Fruit fly (Drosophila melanogaster) whole organism, wandering third instar larva: ENCODE data around the gene LanB1.

ENCODE experiments used
- Abd-B ChIP-seq: fragments of >200 bp; optimal IDR thresholded peaks from 2 replicates; lab custom pipeline; 2017; ENCODE audit warnings: missing biosample characterization, missing genetic modification characterization
- CG32264 ChIP-seq: fragments of 200-800 bp; sonication (Bioruptor generic); optimal IDR thresholded peaks from 2 replicates; lab custom pipeline; 2016; ENCODE audit warnings: missing biosample characterization, missing genetic modification characterization
- CG9705 ChIP-seq: fragments of 200-800 bp; sonication (Bioruptor generic); optimal IDR thresholded peaks from 2 replicates; lab custom pipeline; 2018; ENCODE audit warnings: missing biosample characterization, mild to moderate bottlenecking, missing genetic modification characterization
- CrebA ChIP-seq: fragments of 200-800 bp; sonication (Bioruptor generic); optimal IDR thresholded peaks from 2 replicates; lab custom pipeline; 2016; ENCODE audit warnings: missing biosample characterization, mild to moderate bottlenecking, missing genetic modification characterization, borderline replicate concordance
- Dfd ChIP-seq: fragments of >200 bp; optimal IDR thresholded peaks from 2 replicates; lab custom pipeline; 2017; ENCODE audit warnings: missing biosample characterization, missing genetic modification characterization
- Dif ChIP-seq: fragments of 200-275, 200-300 bp; sonication (Bioruptor generic); optimal IDR thresholded peaks from 2 replicates; lab custom pipeline; 2018; ENCODE audit warnings: missing biosample characterization, missing genetic modification characterization; ENCODE audit not compliant: partially characterized antibody
- GATAd ChIP-seq: sonication (Bioruptor generic); optimal IDR thresholded peaks from 2 replicates; lab custom pipeline; 2016; ENCODE audit warnings: missing biosample characterization, missing genetic modification characterization
- HLH106 ChIP-seq: fragments of 200-800 bp; optimal IDR thresholded peaks from 3 replicates; lab custom pipeline; 2019; ENCODE audit warnings: missing biosample characterization, mild to moderate bottlenecking, missing genetic modification characterization, moderate library complexity
- Hnf4 ChIP-seq: fragments of 200-800 bp; sonication (Bioruptor generic); optimal IDR thresholded peaks from 2 replicates; lab custom pipeline; 2016; ENCODE audit warnings: missing biosample characterization, mild to moderate bottlenecking, missing genetic modification characterization
- Hr78 ChIP-seq: fragments of >200 bp; optimal IDR thresholded peaks from 2 replicates; lab custom pipeline; 2017; ENCODE audit warnings: missing biosample characterization, missing genetic modification characterization
- Hr83 ChIP-seq: fragments of 200-300 bp; sonication (Bioruptor generic); optimal IDR thresholded peaks from 2 replicates; lab custom pipeline; 2016; ENCODE audit warnings: missing biosample characterization, mild to moderate bottlenecking, missing genetic modification characterization, moderate library complexity; ENCODE audit not compliant: poor library complexity, severe bottlenecking
- Jra ChIP-seq: sonication (Bioruptor generic); optimal IDR thresholded peaks from 2 replicates; lab custom pipeline; 2016; ENCODE audit warnings: missing biosample characterization, missing genetic modification characterization
- Mio ChIP-seq: sonication (Bioruptor generic); optimal IDR thresholded peaks from 2 replicates; lab custom pipeline; 2016; ENCODE audit warnings: missing biosample characterization, missing genetic modification characterization
- Myc ChIP-seq: fragments of >200 bp; optimal IDR thresholded peaks from 2 replicates; lab custom pipeline; 2017
- N ChIP-seq: fragments of >200 bp; optimal IDR thresholded peaks from 2 replicates; lab custom pipeline; 2018; ENCODE audit warnings: missing biosample characterization, missing external identifiers, missing genetic modification characterization
- OdsH ChIP-seq: fragments of 200-800 bp; sonication (Bioruptor generic); optimal IDR thresholded peaks from 2 replicates; lab custom pipeline; 2016; ENCODE audit warnings: missing biosample characterization, mild to moderate bottlenecking, missing genetic modification characterization
- Rel ChIP-seq, 2 experiments: fragments of 200-800 bp; sonication (Bioruptor generic) in 1 of 2; optimal IDR thresholded peaks; 2 replicates in 1 of 2; 3 replicates in 1 of 2; lab custom pipeline; 2016 to 2019; ENCODE audit warnings: mild to moderate bottlenecking in 2 of 2, missing biosample characterization in 2 of 2, missing genetic modification characterization in 2 of 2, moderate library complexity in 1 of 2
- Sp1 ChIP-seq: fragments of 200-800 bp; sonication (Bioruptor generic); optimal IDR thresholded peaks from 3 replicates; lab custom pipeline; 2019; ENCODE audit warnings: missing biosample characterization, mild to moderate bottlenecking, missing genetic modification characterization, moderate library complexity
- Vsx2 ChIP-seq: fragments of 200-300, 225-300 bp; sonication (Bioruptor generic); optimal IDR thresholded peaks from 2 replicates; lab custom pipeline; 2018; ENCODE audit warnings: missing biosample characterization, missing genetic modification characterization; ENCODE audit not compliant: partially characterized antibody
- br ChIP-seq: fragments of 200-800 bp; sonication (Bioruptor generic); optimal IDR thresholded peaks from 2 replicates; lab custom pipeline; 2016; ENCODE audit warnings: missing biosample characterization, missing genetic modification characterization
- brk ChIP-seq: fragments of 200-800 bp; sonication (Bioruptor generic); optimal IDR thresholded peaks from 2 replicates; lab custom pipeline; 2016; ENCODE audit warnings: missing biosample characterization, mild to moderate bottlenecking, missing genetic modification characterization
- dl ChIP-seq, 2 experiments: fragments of 175-275, 200-275 bp in 1 of 2; fragments of 200-275 bp in 1 of 2; sonication (Bioruptor generic); optimal IDR thresholded peaks; lab custom pipeline; 2018; ENCODE audit warnings: mild to moderate bottlenecking in 2 of 2, missing biosample characterization in 2 of 2, missing genetic modification characterization in 2 of 2, moderate library complexity in 2 of 2; ENCODE audit not compliant: partially characterized antibody in 2 of 2, insufficient read depth in 1 of 2
- dmrt93B ChIP-seq: fragments of 200-800 bp; sonication (Bioruptor generic); optimal IDR thresholded peaks from 2 replicates; lab custom pipeline; 2018; ENCODE audit warnings: missing biosample characterization, mild to moderate bottlenecking, missing genetic modification characterization
- dsf ChIP-seq: sonication (Bioruptor generic); optimal IDR thresholded peaks from 2 replicates; lab custom pipeline; 2016; ENCODE audit warnings: missing biosample characterization, missing genetic modification characterization, borderline replicate concordance
- ey ChIP-seq: fragments of 200-800 bp; sonication (Bioruptor generic); optimal IDR thresholded peaks from 2 replicates; lab custom pipeline; 2016; ENCODE audit warnings: missing biosample characterization, missing genetic modification characterization
- foxo ChIP-seq, 2 experiments: fragments of 200-800 bp; sonication (Bioruptor generic); optimal IDR thresholded peaks; 2 replicates in 1 of 2; 3 replicates in 1 of 2; lab custom pipeline; 2016 to 2017; ENCODE audit warnings: missing biosample characterization in 2 of 2, missing genetic modification characterization in 2 of 2
- fru ChIP-seq: fragments of 200-800 bp; sonication (Bioruptor generic); optimal IDR thresholded peaks from 3 replicates; lab custom pipeline; 2016; ENCODE audit warnings: missing biosample characterization, mild to moderate bottlenecking, missing genetic modification characterization
- h ChIP-seq: fragments of 200-800 bp; sonication (Bioruptor generic); optimal IDR thresholded peaks from 3 replicates; lab custom pipeline; 2016; ENCODE audit warnings: missing biosample characterization, mild to moderate bottlenecking, missing genetic modification characterization
- jim ChIP-seq: fragments of 175-275, 200-325 bp; sonication (Bioruptor generic); optimal IDR thresholded peaks from 2 replicates; lab custom pipeline; 2016; ENCODE audit warnings: missing biosample characterization, mild to moderate bottlenecking, missing genetic modification characterization
- lola ChIP-seq: fragments of >200 bp; optimal IDR thresholded peaks from 2 replicates; lab custom pipeline; 2017; ENCODE audit warnings: missing biosample characterization, missing genetic modification characterization
- pan ChIP-seq: fragments of >200 bp; optimal IDR thresholded peaks from 2 replicates; lab custom pipeline; 2017
- psq ChIP-seq: fragments of 200-800 bp; sonication (Bioruptor generic); optimal IDR thresholded peaks from 3 replicates; lab custom pipeline; 2017; ENCODE audit warnings: missing biosample characterization, mild to moderate bottlenecking, missing genetic modification characterization, moderate library complexity
- rgr ChIP-seq: fragments of 200-800 bp; sonication (Bioruptor generic); optimal IDR thresholded peaks from 3 replicates; lab custom pipeline; 2016; ENCODE audit warnings: missing biosample characterization, mild to moderate bottlenecking, missing genetic modification characterization
- sage ChIP-seq: fragments of 200-800 bp; sonication (Bioruptor generic); optimal IDR thresholded peaks from 2 replicates; lab custom pipeline; 2016; ENCODE audit warnings: missing biosample characterization, mild to moderate bottlenecking, missing genetic modification characterization
- sv ChIP-seq: fragments of 200-800 bp; sonication (Bioruptor generic); optimal IDR thresholded peaks from 3 replicates; lab custom pipeline; 2016; ENCODE audit warnings: missing biosample characterization, missing genetic modification characterization
- tai ChIP-seq: sonication (Bioruptor generic); optimal IDR thresholded peaks from 2 replicates; lab custom pipeline; 2016; ENCODE audit warnings: missing biosample characterization, missing genetic modification characterization
- usp ChIP-seq: fragments of >200 bp; optimal IDR thresholded peaks from 2 replicates; lab custom pipeline; 2017; ENCODE audit warnings: missing biosample characterization, missing genetic modification characterization
- woc ChIP-seq: sonication (Bioruptor generic); optimal IDR thresholded peaks from 2 replicates; lab custom pipeline; 2016; ENCODE audit warnings: missing biosample characterization, mild to moderate bottlenecking, missing genetic modification characterization

LanB1 gene

DNA sequence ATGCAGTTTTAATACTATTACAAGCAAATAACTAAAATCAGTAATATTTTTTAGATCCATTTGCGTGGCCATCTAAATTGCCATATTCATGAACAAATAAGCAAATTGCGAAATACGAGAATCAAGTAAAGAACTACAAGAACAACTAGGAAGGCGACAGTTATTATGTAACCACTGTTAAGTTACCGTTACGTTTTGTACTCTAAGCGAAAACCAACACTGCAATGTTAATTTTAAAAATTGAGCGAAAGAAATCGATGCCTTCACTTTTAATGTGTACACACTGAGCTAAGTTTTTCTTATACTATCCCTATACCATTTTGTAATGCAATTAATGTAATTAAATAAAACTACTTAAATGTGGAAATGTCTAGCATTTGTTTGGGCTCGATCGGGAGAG lies 9.2 kb downstream of the LanB1 start:
- TF ChIP-seq Abd-B (no peak), Hr78 (GFP tag; lab: Kevin White, UChicago) (no peak), Myc (lab: Kevin White, UChicago) (no peak), Hr83 (no peak), Sp1 (GFP tag; lab: Kevin White, UChicago) (no peak), CG9705 (GFP tag; lab: Kevin White, UChicago) (no peak), pan (lab: Kevin White, UChicago) (no peak), Dif (GFP tag; lab: Kevin White, UChicago) (no peak)

- TF ChIP-seq woc (GFP tag; lab: Kevin White, UChicago) (no peak), sv (GFP tag; lab: Kevin White, UChicago) (no peak), Rel (GFP tag; optimal IDR thresholded peaks at IDR 0.05; lab: Kevin White, UChicago) (no peak), Rel (tag; optimal IDR thresholded peaks at IDR 0.05; lab: Kevin White, UChicago) (no peak), brk (no peak), CG9705 (GFP tag; lab: Kevin White, UChicago) (no peak), Dfd (GFP tag; lab: Kevin White, UChicago) (no peak), br (GFP tag; lab: Kevin White, UChicago) (no peak), tai (GFP tag; lab: Kevin White, UChicago) (no peak), Hr78 (GFP tag; lab: Kevin White, UChicago) (no peak), OdsH (no peak), dl (GFP tag; optimal IDR thresholded peaks at IDR 0.05; lab: Kevin White, UChicago; ENCODE audit: insufficient read depth in 1 of 2, partially characterized antibody in 2 of 2) (no peak), foxo (GFP tag; optimal IDR thresholded peaks at IDR 0.05; lab: Kevin White, UChicago) (no peak), Mio (GFP tag; lab: Kevin White, UChicago) (no peak), GATAd (GFP tag; lab: Kevin White, UChicago) (no peak), Dif (GFP tag; lab: Kevin White, UChicago) (no peak), sage (GFP tag; lab: Kevin White, UChicago) (no peak), jim (GFP tag; lab: Kevin White, UChicago) (no peak), psq (GFP tag; lab: Kevin White, UChicago) (no peak), lola (no peak), HLH106 (tag; lab: Kevin White, UChicago) (no peak)
Observed at dm6 chr2L:7820851-7821250, 9.6 kb downstream of the LanB1 start, which contains the start of gene CG7115. TSS of gene CG7115 (plus strand) at chr2L:7821151.

DNA sequence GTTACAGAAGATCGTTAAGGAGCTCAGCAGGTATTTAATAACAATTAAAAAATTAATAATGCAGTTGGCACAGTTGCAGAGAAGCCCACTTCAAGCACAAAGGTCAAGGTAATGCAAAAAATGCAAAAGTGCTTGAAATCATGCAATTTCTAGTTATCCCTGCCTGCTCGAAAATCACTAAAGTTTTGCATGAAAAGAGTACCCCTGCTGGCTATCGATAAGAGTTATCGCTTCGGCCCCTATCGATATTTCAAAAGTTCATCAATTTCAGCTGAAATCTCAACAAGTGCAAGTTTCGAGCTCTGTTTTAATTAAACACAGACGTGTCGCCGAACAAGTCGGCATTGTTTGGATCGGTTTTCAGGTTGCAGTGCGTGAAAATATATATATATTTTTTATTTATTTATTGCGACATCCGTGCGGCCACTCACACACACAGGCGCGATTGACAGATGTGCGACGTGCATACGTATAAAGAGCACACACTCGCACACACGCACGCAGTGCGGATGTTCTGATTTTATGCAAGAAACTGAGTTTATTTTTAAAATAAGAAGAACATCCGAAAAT lies 10.1 kb downstream of the LanB1 start:
- TF ChIP-seq usp (GFP tag; lab: Kevin White, UChicago) = no peak
- TF ChIP-seq fru (GFP tag; lab: Kevin White, UChicago) = peak; percentile 51
- peak; percentile 41 for TF ChIP-seq HLH106 (tag; lab: Kevin White, UChicago)
- TF ChIP-seq br (GFP tag; lab: Kevin White, UChicago) = peak; percentile 22
- TF ChIP-seq ey (GFP tag; lab: Kevin White, UChicago) = peak; percentile 52
- TF ChIP-seq sv (GFP tag; lab: Kevin White, UChicago) = peak; percentile 44
- peak; percentile 52 for TF ChIP-seq rgr (GFP tag; lab: Kevin White, UChicago)
- TF ChIP-seq brk = no peak
- TF ChIP-seq OdsH = no peak
- no peak for TF ChIP-seq pan (lab: Kevin White, UChicago)
- TF ChIP-seq CG9705 (GFP tag; lab: Kevin White, UChicago) = no peak
- peak; percentile 42 for TF ChIP-seq woc (GFP tag; lab: Kevin White, UChicago)
- no peak for TF ChIP-seq Myc (lab: Kevin White, UChicago)
- TF ChIP-seq Vsx2 (GFP tag; lab: Kevin White, UChicago) = peak; percentile 80
- no peak for TF ChIP-seq tai (GFP tag; lab: Kevin White, UChicago)
- peak; percentile 57 for TF ChIP-seq Hr83
- TF ChIP-seq Hnf4 (GFP tag; lab: Kevin White, UChicago) = peak; percentile 60
- peak; percentile 45 for TF ChIP-seq Dif (GFP tag; lab: Kevin White, UChicago)
- TF ChIP-seq dsf (GFP tag; lab: Kevin White, UChicago) = no peak
- no peak for TF ChIP-seq Hr78 (GFP tag; lab: Kevin White, UChicago)
- no peak for TF ChIP-seq dmrt93B (GFP tag; lab: Kevin White, UChicago)
- peak; percentile 49 for TF ChIP-seq Sp1 (GFP tag; lab: Kevin White, UChicago)
- TF ChIP-seq CrebA (GFP tag; lab: Kevin White, UChicago) = no peak
- TF ChIP-seq jim (GFP tag; lab: Kevin White, UChicago) = no peak
- TF ChIP-seq lola = no peak
- TF ChIP-seq Jra (GFP tag; lab: Kevin White, UChicago) = no peak
- peak; percentile 22 for TF ChIP-seq psq (GFP tag; lab: Kevin White, UChicago)
- no peak for TF ChIP-seq dl (GFP tag; optimal IDR thresholded peaks at IDR 0.05; lab: Kevin White, UChicago; ENCODE audit: insufficient read depth in 1 of 2, partially characterized antibody in 2 of 2)
- TF ChIP-seq CG32264 (GFP tag; lab: Kevin White, UChicago) = no peak
- TF ChIP-seq GATAd (GFP tag; lab: Kevin White, UChicago) = no peak
- TF ChIP-seq N (GFP tag; lab: Kevin White, UChicago) = no peak
- TF ChIP-seq Dfd (GFP tag; lab: Kevin White, UChicago) = no peak
- TF ChIP-seq sage (GFP tag; lab: Kevin White, UChicago) = peak; percentile 61
- TF ChIP-seq Rel (GFP tag; optimal IDR thresholded peaks at IDR 0.05; lab: Kevin White, UChicago) = no peak
- TF ChIP-seq Rel (tag; optimal IDR thresholded peaks at IDR 0.05; lab: Kevin White, UChicago) = peak; percentile 32
- TF ChIP-seq Abd-B = no peak
- peak; percentile 71 for TF ChIP-seq h
- no peak for TF ChIP-seq Mio (GFP tag; lab: Kevin White, UChicago)
- TF ChIP-seq foxo (GFP tag; optimal IDR thresholded peaks at IDR 0.05; lab: Kevin White, UChicago) = peak in 1 of 2 experiments; percentile 71
